Worm (Caenorhabditis elegans) whole organism, L4/young adult: Measurements from ENCODE around the gene clpp-1.
A peak's percentile ranks its signal among the peaks of the same experiment; 100 is the strongest.

Source experiments
- W03F9.2 ChIP-seq: fragments of 150-350 bp; optimal IDR thresholded peaks from 2 replicates; lab custom pipeline; 2014; ENCODE audit warnings: missing biosample characterization, missing genetic modification characterization
- dao-5 ChIP-seq: sonication (generic microtip); optimal IDR thresholded peaks from 2 replicates; lab custom pipeline; 2016; ENCODE audit warnings: missing genotype, missing genetic modification characterization, moderate library complexity, missing compliant biosample characterization
- him-1 ChIP-seq: sonication (generic microtip); optimal IDR thresholded peaks from 2 replicates; lab custom pipeline; 2016; ENCODE audit warnings: missing genotype, missing genetic modification reagents, missing genetic modification characterization, missing compliant biosample characterization

DNA sequence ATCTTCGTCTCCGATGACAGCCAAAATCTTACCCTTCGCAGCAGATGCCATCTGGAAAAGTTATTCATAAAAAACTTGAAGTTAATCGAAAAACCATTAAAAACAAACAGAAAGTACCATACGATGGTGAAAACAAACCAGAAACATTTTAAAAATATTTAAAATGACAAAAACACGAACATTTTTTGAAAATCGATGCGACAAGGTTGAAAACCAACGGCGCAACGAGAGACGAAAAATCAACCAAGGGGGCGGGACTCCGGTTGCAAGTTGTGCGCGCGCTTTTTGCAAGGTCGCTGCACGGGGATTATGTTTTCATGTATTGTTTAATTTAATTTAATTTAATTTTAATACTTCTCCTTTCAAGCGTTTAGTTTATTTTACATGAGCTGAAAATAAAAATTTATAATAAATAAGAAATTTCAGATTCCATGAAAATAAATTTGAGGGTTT lies 1.0 kb upstream of the clpp-1 start, which contains the start of gene vha-9:
- TF ChIP-seq him-1 (tag; lab: Kevin White, UChicago) = no peak
- peak; percentile 56 for TF ChIP-seq W03F9.2 (tag; lab: Kevin White, UChicago)
- no peak for TF ChIP-seq dao-5 (tag; lab: Kevin White, UChicago)
